Worm (Caenorhabditis elegans): ENCODE data around the gene F32D8.2.

DNA sequence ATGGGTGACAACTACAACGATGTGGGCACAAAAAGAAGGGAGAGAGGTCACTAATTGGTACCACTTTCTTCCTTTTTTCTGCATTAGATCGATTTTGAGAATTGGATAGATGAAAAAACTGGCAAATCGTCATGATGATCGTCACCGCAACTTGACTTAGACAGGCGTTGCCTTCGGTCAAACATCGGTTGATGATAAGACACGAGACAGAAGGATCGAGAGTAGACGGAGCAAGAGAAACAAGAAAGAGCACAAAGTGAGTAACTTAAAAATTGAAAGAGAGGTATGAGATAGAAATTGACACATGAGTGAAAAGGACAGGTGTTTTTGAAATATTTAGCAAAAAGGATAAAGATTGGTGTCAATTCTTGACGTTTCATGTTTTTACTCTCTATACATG is 13.5 kb upstream of the F32D8.2 start:
- no peak for TF ChIP-seq mls-2 (tag; optimal IDR thresholded peaks at IDR 0.05)
- TF ChIP-seq ceh-43 (GFP tag; optimal IDR thresholded peaks at IDR 0.05): no peak
- no peak for TF ChIP-seq unc-62 (GFP tag; optimal IDR thresholded peaks at IDR 0.05)
- no peak for TF ChIP-seq nhr-28 (tag; optimal IDR thresholded peaks at IDR 0.05)

Measured in whole organism, mixed stage, embryonic.